Fruit fly (Drosophila melanogaster): Measurements from ENCODE around the gene CG2841.

dm6 chrX:2304514-2305235 is 61.5 kb downstream of the CG2841 start:
- TF ChIP-seq kay (GFP tag; ENCODE audit: borderline replicate concordance) = no peak
- TF ChIP-seq Hr96 (GFP tag; optimal IDR thresholded peaks at IDR 0.05) = no peak
- no peak for TF ChIP-seq Crg-1 (GFP tag; optimal IDR thresholded peaks at IDR 0.05)
- TF ChIP-seq CG12768 (GFP tag; optimal IDR thresholded peaks at IDR 0.05) = no peak
- TF ChIP-seq CG11617 (GFP tag; optimal IDR thresholded peaks at IDR 0.05) = no peak
- TF ChIP-seq tj (GFP tag; optimal IDR thresholded peaks at IDR 0.05) = no peak
- no peak for TF ChIP-seq CG5204 (GFP tag; optimal IDR thresholded peaks at IDR 0.05)
- no peak for TF ChIP-seq cic (GFP tag; optimal IDR thresholded peaks at IDR 0.05)
- no peak for TF ChIP-seq bab1 (GFP tag; optimal IDR thresholded peaks at IDR 0.05)
- TF ChIP-seq Clk (GFP tag; optimal IDR thresholded peaks at IDR 0.05) = no peak
- TF ChIP-seq pad (GFP tag; optimal IDR thresholded peaks at IDR 0.05) = no peak
- TF ChIP-seq cnc (optimal IDR thresholded peaks at IDR 0.05) = no peak
- TF ChIP-seq ovo (GFP tag; optimal IDR thresholded peaks at IDR 0.05) = no peak
- TF ChIP-seq CG14711 (tag; optimal IDR thresholded peaks at IDR 0.05) = no peak

Measured in whole organism, adult.